Fruit fly (Drosophila melanogaster) S2 (cell line): ENCODE measurements around the gene CG17140.

Experiments
- CG8478 ChIP-seq: fragments of >200 bp; optimal IDR thresholded peaks from 2 replicates; lab custom pipeline; 2018
- CTCF ChIP-seq, 2 experiments: fragments of >200 bp; optimal IDR thresholded peaks; 2 replicates each; lab custom pipeline; 2018

The CG17140 gene

DNA sequence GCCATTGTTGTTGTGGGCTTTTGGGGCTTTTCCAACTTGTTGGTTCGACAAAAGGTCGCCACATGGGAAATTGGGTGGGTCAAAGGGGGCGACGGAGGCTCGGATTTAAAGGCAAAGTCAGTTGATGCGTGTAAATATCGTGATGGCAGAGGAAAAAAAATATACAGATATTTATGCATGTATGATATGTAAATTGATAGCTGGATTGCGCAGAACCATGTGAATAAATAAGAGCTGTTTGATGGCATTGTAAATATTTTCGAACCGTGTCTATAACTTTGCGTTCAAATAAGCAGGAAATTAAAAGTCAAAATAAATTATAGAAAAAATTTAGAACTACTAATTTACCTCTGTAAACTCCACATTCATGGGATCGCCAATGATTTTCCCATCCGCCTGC, 22.8 kb downstream of the CG17140 start:
- TF ChIP-seq CG8478 (no peak), CTCF (optimal IDR thresholded peaks at IDR 0.05; lab: Kevin White, UChicago) (no peak)

DNA sequence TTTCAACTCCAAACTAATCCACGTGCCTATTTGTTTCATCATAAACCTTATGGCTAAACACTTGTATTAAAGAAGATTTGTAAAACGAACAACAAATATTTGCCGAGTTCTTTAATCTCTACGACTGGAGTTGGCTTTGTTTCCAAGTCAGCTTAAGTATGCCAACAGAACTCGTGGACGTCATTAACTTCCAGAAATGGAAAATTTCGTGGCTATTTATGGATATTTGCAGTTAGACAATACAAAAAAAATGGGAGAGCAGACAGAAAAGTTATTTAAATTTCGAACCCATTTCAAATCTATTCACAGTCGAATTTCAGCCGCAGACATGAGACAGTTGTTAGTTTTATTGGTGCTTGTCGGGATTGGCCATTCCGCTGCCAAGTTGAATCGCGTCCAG, 25.1 kb downstream of the CG17140 start, which contains the start of gene CG17134:
Gene CG17134, plus strand, starts transcription at position 301 of the 400 bp plus-strand sequence.
- TF ChIP-seq CTCF (optimal IDR thresholded peaks at IDR 0.05; lab: Kevin White, UChicago): no peak
- TF ChIP-seq CG8478: no peak

DNA sequence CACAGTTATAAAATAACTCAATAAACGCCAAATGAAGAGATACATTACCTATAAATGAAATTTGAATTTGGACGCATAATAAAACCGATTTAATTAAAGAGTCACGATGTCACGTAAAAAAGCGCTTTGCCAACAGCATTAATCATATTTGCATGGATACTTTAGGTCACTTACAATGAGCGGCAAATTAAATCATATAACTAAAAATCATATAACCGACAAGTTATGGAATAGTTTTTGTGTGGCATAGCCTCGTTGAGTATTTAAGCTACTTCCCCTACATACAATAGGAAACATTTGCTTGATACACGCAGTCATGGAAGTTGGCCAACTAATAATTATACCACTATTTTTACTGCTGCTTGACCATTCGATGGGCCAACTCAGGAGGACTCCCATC, 26.7 kb downstream of the CG17140 start, which contains the start of gene CG6508:
Gene CG6508, plus strand, starts transcription at position 301 of the 400 bp plus-strand sequence.
- TF ChIP-seq CTCF (optimal IDR thresholded peaks at IDR 0.05; lab: Kevin White, UChicago): no peak

- no peak for TF ChIP-seq CTCF (optimal IDR thresholded peaks at IDR 0.05; lab: Kevin White, UChicago)
- no peak for TF ChIP-seq CG8478
These were observed 43.3 kb downstream of the CG17140 start for dm6 chr2L:10801951-10802780.

DNA sequence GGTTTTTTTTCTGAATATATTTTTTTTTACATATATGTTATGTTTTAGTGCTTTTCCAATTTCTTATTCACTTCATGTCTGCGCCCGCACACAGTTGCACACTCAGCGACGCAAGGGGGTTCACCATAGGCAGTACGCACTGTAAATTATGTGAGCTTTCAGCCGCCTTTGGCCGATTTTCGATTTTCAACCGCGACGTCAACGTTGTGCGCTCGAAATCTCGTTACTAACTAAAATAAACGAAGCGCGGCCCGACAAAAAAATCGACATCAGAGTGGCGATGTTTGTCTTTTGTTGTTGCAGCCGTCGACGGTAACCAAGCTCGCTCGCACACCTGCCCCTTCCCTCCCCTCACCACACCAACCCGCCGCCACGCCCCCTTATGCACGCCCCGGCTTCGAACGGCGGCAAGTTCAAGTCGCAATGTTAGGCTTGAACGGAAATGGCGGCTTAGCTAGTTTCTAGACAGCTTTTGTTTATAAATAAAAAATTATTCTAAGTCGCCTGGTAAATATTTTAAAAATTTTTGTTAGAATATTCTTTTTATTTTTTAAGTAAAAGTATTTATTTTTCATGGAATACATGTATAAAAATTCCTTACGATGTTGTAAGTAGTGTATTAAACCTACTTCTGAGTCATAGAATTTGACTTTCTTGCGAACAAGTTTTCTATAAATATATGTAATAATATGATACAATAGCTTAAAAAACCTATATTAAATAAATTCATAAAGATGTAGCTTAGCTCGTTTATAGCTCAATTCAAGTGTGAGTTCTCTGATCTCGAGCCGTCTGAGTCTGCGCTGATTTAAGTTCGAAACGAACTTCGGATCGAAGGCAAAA, 44.4 kb downstream of the CG17140 start, which contains the start of gene CG31869:
Gene CG31869, minus strand, starts transcription at position 233 of the 843 bp plus-strand sequence.
- TF ChIP-seq CTCF (optimal IDR thresholded peaks at IDR 0.05; lab: Kevin White, UChicago): no peak
- TF ChIP-seq CG8478: no peak

DNA sequence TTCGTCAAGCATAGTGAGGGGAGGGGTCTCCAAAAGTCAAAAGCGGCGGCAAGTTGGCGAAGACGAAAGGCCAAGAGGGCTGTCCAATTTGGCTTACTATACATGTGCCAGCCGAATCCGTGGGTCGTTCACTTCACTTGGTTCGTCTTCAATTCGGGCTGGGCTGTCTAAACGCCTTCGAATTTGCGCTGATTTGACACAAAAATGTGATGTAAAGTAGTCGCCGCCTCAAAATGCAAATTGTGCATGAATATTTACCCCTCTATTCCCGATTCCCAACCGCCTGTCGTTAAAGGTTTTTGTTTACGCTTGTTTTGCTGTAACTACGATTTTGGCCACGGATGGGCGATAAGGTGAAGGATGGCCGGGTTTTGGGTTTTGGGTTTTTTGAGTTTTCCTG, 49.7 kb downstream of the CG17140 start:
- no peak for TF ChIP-seq CG8478
- TF ChIP-seq CTCF (optimal IDR thresholded peaks at IDR 0.05; lab: Kevin White, UChicago): no peak

DNA sequence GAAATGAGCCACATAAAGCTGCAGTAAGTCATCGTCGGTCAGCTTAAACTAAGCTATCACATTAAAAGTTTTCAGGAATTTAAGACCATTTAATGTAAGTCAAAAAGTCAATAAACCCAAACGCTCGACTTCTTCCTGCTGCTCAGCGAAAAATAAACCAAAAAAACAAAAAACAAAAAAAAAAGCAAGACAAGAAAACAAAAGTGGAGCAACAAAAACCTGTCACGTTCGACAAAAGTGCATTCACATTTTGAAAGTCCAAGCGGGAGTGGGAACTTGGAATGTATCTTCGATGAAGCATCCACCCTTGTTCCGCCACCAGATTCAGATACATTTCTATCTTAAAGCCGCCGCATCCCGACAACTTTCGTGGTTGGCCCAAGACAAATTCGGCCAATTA, 51.4 kb downstream of the CG17140 start:
- no peak for TF ChIP-seq CTCF (optimal IDR thresholded peaks at IDR 0.05; lab: Kevin White, UChicago)
- no peak for TF ChIP-seq CG8478
